Fruit fly (Drosophila melanogaster): ENCODE data around the gene CG10405.

The CG10405 gene

dm6 chr3R:16498859-16499258 is 44.6 kb downstream of the CG10405 start, which contains the start of gene Gr89a:
Gene Gr89a (minus strand): TSS chr3R:16498959.
- TF ChIP-seq CG17806 (tag; optimal IDR thresholded peaks at IDR 0.05) (no peak), rn (GFP tag; IDR thresholded peaks at IDR 0.05) (no peak), fd96Ca (GFP tag; IDR thresholded peaks at IDR 0.05) (no peak), CG8159 (tag; optimal IDR thresholded peaks at IDR 0.05) (no peak), EcR (GFP tag; optimal IDR thresholded peaks at IDR 0.05) (no peak), Pif1B (GFP tag; optimal IDR thresholded peaks at IDR 0.05) (no peak), CG12605 (GFP tag; IDR thresholded peaks at IDR 0.05) (no peak), CG15710 (tag; optimal IDR thresholded peaks at IDR 0.05) (no peak), CG9948 (tag; optimal IDR thresholded peaks at IDR 0.05) (no peak), CG10348 (GFP tag; IDR thresholded peaks at IDR 0.05) (no peak), CG8301 (tag; optimal IDR thresholded peaks at IDR 0.05) (no peak), Pif1A (GFP tag; optimal IDR thresholded peaks at IDR 0.05) (no peak), CG14655 (GFP tag; optimal IDR thresholded peaks at IDR 0.05) (no peak), CG13204 (GFP tag; optimal IDR thresholded peaks at IDR 0.05) (no peak), CG4496 (GFP tag; IDR thresholded peaks at IDR 0.05) (no peak), Snoo (tag; optimal IDR thresholded peaks at IDR 0.05) (no peak), gl (tag; optimal IDR thresholded peaks at IDR 0.05) (no peak), CG34367 (tag; optimal IDR thresholded peaks at IDR 0.05) (no peak), CG32121 (GFP tag; IDR thresholded peaks at IDR 0.05) (no peak), D1 (tag; optimal IDR thresholded peaks at IDR 0.05) (no peak)

dm6 chr3R:16500919-16501851 is 46.9 kb downstream of the CG10405 start, which contains the start of gene Decay:
Gene Decay (minus strand): TSS chr3R:16501050.
- TF ChIP-seq D1 (tag; optimal IDR thresholded peaks at IDR 0.05) (no peak), EcR (GFP tag; optimal IDR thresholded peaks at IDR 0.05) (no peak), Pif1B (GFP tag; optimal IDR thresholded peaks at IDR 0.05) (peak; percentile 14), CG4496 (GFP tag; IDR thresholded peaks at IDR 0.05) (0 out of 3 replicates have a peak, but pooled peaks have one; percentile 8), Pif1A (GFP tag; optimal IDR thresholded peaks at IDR 0.05) (peak; percentile 54), CG8159 (tag; optimal IDR thresholded peaks at IDR 0.05) (no peak), fd96Ca (GFP tag; IDR thresholded peaks at IDR 0.05) (no peak), CG8301 (tag; optimal IDR thresholded peaks at IDR 0.05) (peak; percentile 37), Snoo (tag; optimal IDR thresholded peaks at IDR 0.05) (peak; percentile 34), CG14655 (GFP tag; optimal IDR thresholded peaks at IDR 0.05) (peak; percentile 29)

- no peak for TF ChIP-seq D1 (tag; optimal IDR thresholded peaks at IDR 0.05)
- TF ChIP-seq CG17806 (tag; optimal IDR thresholded peaks at IDR 0.05): no peak
- no peak for TF ChIP-seq CG14655 (GFP tag; optimal IDR thresholded peaks at IDR 0.05)
- TF ChIP-seq CG10348 (GFP tag; IDR thresholded peaks at IDR 0.05): no peak
- no peak for TF ChIP-seq CG15710 (tag; optimal IDR thresholded peaks at IDR 0.05)
- TF ChIP-seq CG12605 (GFP tag; IDR thresholded peaks at IDR 0.05): peak; percentile 12; the same call in 1 of the 2 replicates
- no peak for TF ChIP-seq CG34367 (tag; optimal IDR thresholded peaks at IDR 0.05)
- TF ChIP-seq gl (tag; optimal IDR thresholded peaks at IDR 0.05): no peak
- TF ChIP-seq Ets98B (GFP tag; IDR thresholded peaks at IDR 0.05): no peak
- no peak for TF ChIP-seq CG4496 (GFP tag; IDR thresholded peaks at IDR 0.05)
- no peak for TF ChIP-seq CG8159 (tag; optimal IDR thresholded peaks at IDR 0.05)
- peak; percentile 8 for TF ChIP-seq CG13204 (GFP tag; optimal IDR thresholded peaks at IDR 0.05)
- TF ChIP-seq rn (GFP tag; IDR thresholded peaks at IDR 0.05): no peak
- no peak for TF ChIP-seq EcR (GFP tag; optimal IDR thresholded peaks at IDR 0.05)
Observed at dm6 chr3R:16502595-16503305, 48.5 kb downstream of the CG10405 start, which contains the start of gene CG42342. Gene CG42342 (plus strand): TSS chr3R:16502770.

- TF ChIP-seq CG17806 (tag; optimal IDR thresholded peaks at IDR 0.05) (no peak), CG8159 (tag; optimal IDR thresholded peaks at IDR 0.05) (no peak), EcR (GFP tag; optimal IDR thresholded peaks at IDR 0.05) (no peak), Pif1B (GFP tag; optimal IDR thresholded peaks at IDR 0.05) (no peak), CG13204 (GFP tag; optimal IDR thresholded peaks at IDR 0.05) (no peak), D1 (tag; optimal IDR thresholded peaks at IDR 0.05) (no peak), CG9948 (tag; optimal IDR thresholded peaks at IDR 0.05) (no peak), Pif1A (GFP tag; optimal IDR thresholded peaks at IDR 0.05) (no peak), CG8301 (tag; optimal IDR thresholded peaks at IDR 0.05) (no peak)
Observed at dm6 chr3R:16504541-16504940, 50.2 kb downstream of the CG10405 start.
